Worm (Caenorhabditis elegans) whole organism, L4/young adult: ENCODE measurements around the gene srd-21.
"Not testable (repeated sequence)": the region's sequence is repeated elsewhere in the genome, so short reads cannot be mapped to it uniquely, and the experiment has no call there.

ENCODE experiments used
- dao-5 ChIP-seq: sonication (generic microtip); optimal IDR thresholded peaks from 2 replicates; lab custom pipeline; 2016; ENCODE audit warnings: missing genotype, missing genetic modification characterization, moderate library complexity, missing compliant biosample characterization
- him-1 ChIP-seq: sonication (generic microtip); optimal IDR thresholded peaks from 2 replicates; lab custom pipeline; 2016; ENCODE audit warnings: missing genotype, missing genetic modification reagents, missing genetic modification characterization, missing compliant biosample characterization

DNA sequence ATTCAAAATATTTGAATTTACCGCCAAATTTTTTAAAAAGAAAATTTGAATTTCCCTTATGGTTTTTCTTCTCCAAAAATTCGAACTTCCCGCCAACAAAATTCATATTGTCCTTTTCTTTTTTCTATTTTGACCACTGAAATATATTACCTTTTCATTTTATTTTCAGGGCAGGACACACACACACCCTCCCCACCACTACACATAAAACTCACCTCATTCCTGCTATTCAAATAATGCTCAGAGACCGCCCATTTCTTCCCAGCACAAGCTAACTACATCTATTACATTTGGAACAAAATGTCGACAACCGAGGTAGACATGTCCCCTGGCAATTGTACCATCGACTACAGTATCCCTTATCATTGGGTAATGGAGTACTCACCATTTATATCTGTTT, 24.5 kb downstream of the srd-21 start, which contains the start of gene W06G6.15:
- TF ChIP-seq him-1; dao-5 (tag; lab: Kevin White, UChicago): not testable (repeated sequence)
